Comparison of ENCODE assay signal across 1 fruit fly cellular context in genomic region chrX:6793390-6793789, dm6.
TF ChIP-seq lines count a peak whose summit lies in the region.

No protein-coding gene starts in this region.

TF ChIP-seq in whole organism, embryonic, 481 proteins besides CTCF, POLR2A, EP300 and RAD21 (continued from another document and continues in another):
- TF ChIP-seq fd96Cb (tag; optimal IDR thresholded peaks at IDR 0.05; lab: Kevin White, UChicago) (peak; percentile 69), HLH3B (GFP tag; IDR thresholded peaks at IDR 0.05; lab: Robert Waterston, UW) (peak; percentile 72), gsb-n (tag; optimal IDR thresholded peaks at IDR 0.05; lab: Kevin White, UChicago) (no peak), Opbp (GFP tag; IDR thresholded peaks at IDR 0.05; lab: Robert Waterston, UW; ENCODE audit: partially characterized antibody) (no peak), sob (GFP tag; IDR thresholded peaks at IDR 0.05; lab: Robert Waterston, UW) (peak; percentile 77), cad (GFP tag; optimal IDR thresholded peaks at IDR 0.05; lab: Kevin White, UChicago) (no peak), vvl (GFP tag; IDR thresholded peaks at IDR 0.05; lab: Robert Waterston, UW) (peak; percentile 81), Bdp1 (GFP tag; optimal IDR thresholded peaks at IDR 0.05; lab: Kevin White, UChicago) (no peak), MESR4 (GFP tag; optimal IDR thresholded peaks at IDR 0.05; lab: Kevin White, UChicago) (no peak), CG10267 (tag; optimal IDR thresholded peaks at IDR 0.05; lab: Kevin White, UChicago) (peak; percentile 29), disco-r (GFP tag; optimal IDR thresholded peaks at IDR 0.05; lab: Kevin White, UChicago) (peak; percentile 45), vfl (GFP tag; optimal IDR thresholded peaks at IDR 0.05; lab: Kevin White, UChicago) (peak; percentile 35), CG33213 (GFP tag; optimal IDR thresholded peaks at IDR 0.05; lab: Kevin White, UChicago) (peak; percentile 37), Camta (GFP tag; optimal IDR thresholded peaks at IDR 0.05; lab: Kevin White, UChicago) (peak; percentile 51), CG3726 (GFP tag; IDR thresholded peaks at IDR 0.05; lab: Robert Waterston, UW) (no peak), CG17359 (tag; optimal IDR thresholded peaks at IDR 0.05; lab: Kevin White, UChicago) (peak; percentile 81), sc (optimal IDR thresholded peaks at IDR 0.05; lab: Kevin White, UChicago) (no peak), sc (GFP tag; optimal IDR thresholded peaks at IDR 0.05; lab: Kevin White, UChicago) (no peak), CG8359 (GFP tag; optimal IDR thresholded peaks at IDR 0.05; lab: Kevin White, UChicago; ENCODE audit: borderline replicate concordance) (no peak), H15 (GFP tag; IDR thresholded peaks at IDR 0.05; lab: Robert Waterston, UW) (peak; percentile 63), CG13624 (GFP tag; optimal IDR thresholded peaks at IDR 0.05; lab: Kevin White, UChicago) (peak; percentile 64), hbn (GFP tag; IDR thresholded peaks at IDR 0.05; lab: Robert Waterston, UW; ENCODE audit: partially characterized antibody) (no peak), wdn (GFP tag; IDR thresholded peaks at IDR 0.05; lab: Robert Waterston, UW) (peak; percentile 78), so (GFP tag; IDR thresholded peaks at IDR 0.05; lab: Robert Waterston, UW) (peak; percentile 66; the same call in 1 of the 3 replicates), Pdp1 (GFP tag; optimal IDR thresholded peaks at IDR 0.05; lab: Kevin White, UChicago) (peak; percentile 37 to 50), Jarid2 (GFP tag; optimal IDR thresholded peaks at IDR 0.05; lab: Kevin White, UChicago) (peak; percentile 7), oc (tag; optimal IDR thresholded peaks at IDR 0.05; lab: Kevin White, UChicago) (peak; percentile 56), CG32532 (GFP tag; IDR thresholded peaks at IDR 0.05; lab: Robert Waterston, UW) (peak; percentile 89), CG4360 (GFP tag; IDR thresholded peaks at IDR 0.05; lab: Robert Waterston, UW) (no peak), peb (GFP tag; IDR thresholded peaks at IDR 0.05; lab: Robert Waterston, UW) (no peak), CG2116 (GFP tag; optimal IDR thresholded peaks at IDR 0.05; lab: Kevin White, UChicago) (no peak), fd64A (GFP tag; optimal IDR thresholded peaks at IDR 0.05; lab: Kevin White, UChicago) (no peak), Atf6 (GFP tag; IDR thresholded peaks at IDR 0.05; lab: Robert Waterston, UW) (peak; percentile 70), ara (GFP tag; IDR thresholded peaks at IDR 0.05; lab: Robert Waterston, UW) (peak; percentile 46; the same call in 1 of the 2 replicates), phol (tag; optimal IDR thresholded peaks at IDR 0.05; lab: Kevin White, UChicago) (peak; percentile 59), Awh (GFP tag; IDR thresholded peaks at IDR 0.05; lab: Robert Waterston, UW) (peak; percentile 55; the same call in 1 of the 2 replicates), psq (GFP tag; optimal IDR thresholded peaks at IDR 0.05; lab: Kevin White, UChicago) (peak; percentile 0), CG12219 (GFP tag; optimal IDR thresholded peaks at IDR 0.05; lab: Kevin White, UChicago) (peak; percentile 59), pnt (GFP tag; optimal IDR thresholded peaks at IDR 0.05; lab: Kevin White, UChicago) (peak; percentile 54), Asciz (GFP tag; optimal IDR thresholded peaks at IDR 0.05; lab: Kevin White, UChicago) (peak; percentile 54), CG3163 (GFP tag; optimal IDR thresholded peaks at IDR 0.05; lab: Kevin White, UChicago) (peak; percentile 53), scrt (GFP tag; optimal IDR thresholded peaks at IDR 0.05; lab: Kevin White, UChicago) (peak; percentile 66), CG10209 (GFP tag; optimal IDR thresholded peaks at IDR 0.05; lab: Kevin White, UChicago) (peak; percentile 59), CG18262 (tag; optimal IDR thresholded peaks at IDR 0.05; lab: Kevin White, UChicago) (peak; percentile 21), GATAe (GFP tag; conservative IDR thresholded peaks at IDR 0.05; lab: Robert Waterston, UW) (no peak), E2f1 (GFP tag; IDR thresholded peaks at IDR 0.05; lab: Robert Waterston, UW) (peak; percentile 53; the same call in 1 of the 2 replicates), sd (tag; optimal IDR thresholded peaks at IDR 0.05; lab: Kevin White, UChicago) (no peak), Mad (GFP tag; optimal IDR thresholded peaks at IDR 0.05; lab: Kevin White, UChicago) (no peak), hb (GFP tag; IDR thresholded peaks at IDR 0.05; lab: Robert Waterston, UW; ENCODE audit: partially characterized antibody) (no peak), sna (GFP tag; IDR thresholded peaks at IDR 0.05; lab: Robert Waterston, UW; ENCODE audit: partially characterized antibody) (no peak), ro (GFP tag; IDR thresholded peaks at IDR 0.05; lab: Robert Waterston, UW) (no peak), btn (GFP tag; optimal IDR thresholded peaks at IDR 0.05; lab: Kevin White, UChicago) (peak; percentile 1), CG11247 (GFP tag; IDR thresholded peaks at IDR 0.05; lab: Robert Waterston, UW) (peak; percentile 56), Rx (GFP tag; IDR thresholded peaks at IDR 0.05; lab: Robert Waterston, UW) (peak; percentile 72), tgo (GFP tag; IDR thresholded peaks at IDR 0.05; lab: Robert Waterston, UW) (peak; percentile 72), CG10654 (GFP tag; optimal IDR thresholded peaks at IDR 0.05; lab: Kevin White, UChicago) (peak; percentile 53), CG7987 (GFP tag; optimal IDR thresholded peaks at IDR 0.05; lab: Kevin White, UChicago) (peak; percentile 42), PHDP (tag; optimal IDR thresholded peaks at IDR 0.05; lab: Kevin White, UChicago) (peak; percentile 68), lilli (GFP tag; optimal IDR thresholded peaks at IDR 0.05; lab: Kevin White, UChicago) (peak; percentile 75), lmd (GFP tag; IDR thresholded peaks at IDR 0.05; lab: Robert Waterston, UW) (peak; percentile 82), zen2 (GFP tag; IDR thresholded peaks at IDR 0.05; lab: Robert Waterston, UW; ENCODE audit: partially characterized antibody) (no peak), Hr39 (optimal IDR thresholded peaks at IDR 0.05; lab: Kevin White, UChicago) (no peak), Eip74EF (GFP tag; optimal IDR thresholded peaks at IDR 0.05; lab: Kevin White, UChicago) (peak in 1 of 2 experiments; percentile 37), CG6175 (GFP tag; IDR thresholded peaks at IDR 0.05; lab: Robert Waterston, UW) (peak; percentile 65; the same call in 2 of the 3 replicates), CG6272 (GFP tag; IDR thresholded peaks at IDR 0.05; lab: Robert Waterston, UW) (peak; percentile 49; the same call in 1 of the 2 replicates), CG15011 (GFP tag; optimal IDR thresholded peaks at IDR 0.05; lab: Kevin White, UChicago) (peak; percentile 44), CG10431 (GFP tag; optimal IDR thresholded peaks at IDR 0.05; lab: Kevin White, UChicago) (no peak), CG13894 (tag; optimal IDR thresholded peaks at IDR 0.05; lab: Kevin White, UChicago) (peak; percentile 47), BEAF-32 (GFP tag; optimal IDR thresholded peaks at IDR 0.05; lab: Kevin White, UChicago) (no peak), CG8089 (GFP tag; optimal IDR thresholded peaks at IDR 0.05; lab: Kevin White, UChicago) (peak; percentile 49), cato (GFP tag; optimal IDR thresholded peaks at IDR 0.05; lab: Kevin White, UChicago; ENCODE audit: borderline replicate concordance) (peak; percentile 43), usp (GFP tag; optimal IDR thresholded peaks at IDR 0.05; lab: Kevin White, UChicago) (no peak), yki (optimal IDR thresholded peaks at IDR 0.05; lab: Kevin White, UChicago) (no peak), sima (GFP tag; optimal IDR thresholded peaks at IDR 0.05; lab: Kevin White, UChicago) (peak; percentile 37), dati (GFP tag; IDR thresholded peaks at IDR 0.05; lab: Robert Waterston, UW) (peak; percentile 31; the same call in 1 of the 2 replicates), gfzf (GFP tag; optimal IDR thresholded peaks at IDR 0.05; lab: Kevin White, UChicago) (no peak), CG30020 (tag; optimal IDR thresholded peaks at IDR 0.05; lab: Kevin White, UChicago) (no peak), CG42726 (GFP tag; IDR thresholded peaks at IDR 0.05; lab: Robert Waterston, UW; ENCODE audit: partially characterized antibody) (no peak), prd (optimal IDR thresholded peaks at IDR 0.05; lab: Kevin White, UChicago) (no peak), prd (GFP tag; IDR thresholded peaks at IDR 0.05; lab: Robert Waterston, UW) (peak; percentile 82), CG14667 (GFP tag; IDR thresholded peaks at IDR 0.05; lab: Robert Waterston, UW) (peak; percentile 63), CG17829 (tag; optimal IDR thresholded peaks at IDR 0.05; lab: Kevin White, UChicago) (no peak), ken (GFP tag; IDR thresholded peaks at IDR 0.05; lab: Robert Waterston, UW) (peak; percentile 75; the same call in 2 of the 3 replicates), croc (GFP tag; conservative IDR thresholded peaks at IDR 0.05; lab: Robert Waterston, UW) (peak; percentile 41; the same call in 1 of the 3 replicates), hkb (optimal IDR thresholded peaks at IDR 0.05; lab: Kevin White, UChicago) (no peak), hkb (GFP tag; IDR thresholded peaks at IDR 0.05; lab: Robert Waterston, UW) (peak; percentile 61; the same call in 1 of the 2 replicates), fd102C (GFP tag; optimal IDR thresholded peaks at IDR 0.05; lab: Kevin White, UChicago) (no peak), CG4404 (GFP tag; IDR thresholded peaks at IDR 0.05; lab: Robert Waterston, UW) (no peak), gro (GFP tag; optimal IDR thresholded peaks at IDR 0.05; lab: Kevin White, UChicago) (peak; percentile 84), corto (GFP tag; optimal IDR thresholded peaks at IDR 0.05; lab: Kevin White, UChicago) (no peak), sisA (GFP tag; IDR thresholded peaks at IDR 0.05; lab: Robert Waterston, UW) (peak; percentile 76), knrl (GFP tag; IDR thresholded peaks at IDR 0.05; lab: Robert Waterston, UW; ENCODE audit: partially characterized antibody) (no peak), CG16815 (GFP tag; optimal IDR thresholded peaks at IDR 0.05; lab: Kevin White, UChicago) (no peak), Hr78 (GFP tag; optimal IDR thresholded peaks at IDR 0.05; lab: Kevin White, UChicago) (no peak), Hmx (GFP tag; optimal IDR thresholded peaks at IDR 0.05; lab: Kevin White, UChicago) (no peak), Oaz (GFP tag; IDR thresholded peaks at IDR 0.05; lab: Robert Waterston, UW) (0 out of 2 replicates have a peak, but pooled peaks have one; percentile 38), D (optimal IDR thresholded peaks at IDR 0.05; lab: Kevin White, UChicago) (no peak), D (GFP tag; optimal IDR thresholded peaks at IDR 0.05; lab: Kevin White, UChicago) (no peak), CG10147 (GFP tag; optimal IDR thresholded peaks at IDR 0.05; lab: Kevin White, UChicago) (peak; percentile 60), wor (GFP tag; IDR thresholded peaks at IDR 0.05; lab: Robert Waterston, UW) (peak; percentile 58), vnd (GFP tag; IDR thresholded peaks at IDR 0.05; lab: Robert Waterston, UW; ENCODE audit: partially characterized antibody) (no peak), CG32772 (GFP tag; IDR thresholded peaks at IDR 0.05; lab: Robert Waterston, UW) (peak; percentile 59), HLH4C (GFP tag; IDR thresholded peaks at IDR 0.05; lab: Robert Waterston, UW; ENCODE audit: partially characterized antibody) (no peak), ash1 (GFP tag; optimal IDR thresholded peaks at IDR 0.05; lab: Kevin White, UChicago) (no peak), MTF-1 (GFP tag; optimal IDR thresholded peaks at IDR 0.05; lab: Kevin White, UChicago; ENCODE audit: borderline replicate concordance) (no peak), CG31224 (GFP tag; IDR thresholded peaks at IDR 0.05; lab: Robert Waterston, UW) (peak; percentile 68; the same call in 1 of the 2 replicates), CG17912 (GFP tag; optimal IDR thresholded peaks at IDR 0.05; lab: Kevin White, UChicago) (no peak), CG14441 (GFP tag; IDR thresholded peaks at IDR 0.05; lab: Robert Waterston, UW) (peak; percentile 84), Mrtf (GFP tag; IDR thresholded peaks at IDR 0.05; lab: Robert Waterston, UW) (peak; percentile 74; the same call in 2 of the 3 replicates), caup (GFP tag; optimal IDR thresholded peaks at IDR 0.05; lab: Kevin White, UChicago; ENCODE audit: severe bottlenecking) (peak; percentile 70), Bgb (GFP tag; IDR thresholded peaks at IDR 0.05; lab: Robert Waterston, UW; ENCODE audit: partially characterized antibody) (no peak), CG14860 (GFP tag; IDR thresholded peaks at IDR 0.05; lab: Robert Waterston, UW; ENCODE audit: partially characterized antibody) (no peak), chn (GFP tag; optimal IDR thresholded peaks at IDR 0.05; lab: Kevin White, UChicago) (peak; percentile 67), Xbp1 (GFP tag; optimal IDR thresholded peaks at IDR 0.05; lab: Kevin White, UChicago) (peak; percentile 77), Atf3 (GFP tag; optimal IDR thresholded peaks at IDR 0.05; lab: Kevin White, UChicago) (no peak), salm (tag; optimal IDR thresholded peaks at IDR 0.05; lab: Kevin White, UChicago) (peak; percentile 42), Scr (GFP tag; IDR thresholded peaks at IDR 0.05; lab: Robert Waterston, UW; ENCODE audit: partially characterized antibody) (no peak), NK7.1 (GFP tag; optimal IDR thresholded peaks at IDR 0.05; lab: Kevin White, UChicago) (peak; percentile 73), rib (GFP tag; IDR thresholded peaks at IDR 0.05; lab: Robert Waterston, UW) (peak; percentile 65), MBD-R2 (GFP tag; IDR thresholded peaks at IDR 0.05; lab: Robert Waterston, UW) (peak; percentile 52; the same call in 1 of the 2 replicates), Sry-δ (GFP tag; optimal IDR thresholded peaks at IDR 0.05; lab: Kevin White, UChicago) (peak; percentile 36), ranshi (GFP tag; IDR thresholded peaks at IDR 0.05; lab: Robert Waterston, UW) (peak; percentile 63), stwl (tag; optimal IDR thresholded peaks at IDR 0.05; lab: Kevin White, UChicago) (no peak), fru (optimal IDR thresholded peaks at IDR 0.05; lab: Kevin White, UChicago) (no peak), CG12236 (GFP tag; optimal IDR thresholded peaks at IDR 0.05; lab: Kevin White, UChicago) (no peak), jing (GFP tag; optimal IDR thresholded peaks at IDR 0.05; lab: Kevin White, UChicago) (peak; percentile 67), CG34422 (GFP tag; IDR thresholded peaks at IDR 0.05; lab: Robert Waterston, UW) (peak; percentile 72), fu2 (GFP tag; optimal IDR thresholded peaks at IDR 0.05; lab: Kevin White, UChicago) (peak; percentile 73), unc-4 (GFP tag; IDR thresholded peaks at IDR 0.05; lab: Robert Waterston, UW; ENCODE audit: partially characterized antibody) (no peak), odd (GFP tag; optimal IDR thresholded peaks at IDR 0.05; lab: Kevin White, UChicago) (peak; percentile 34)
